Worm (Caenorhabditis elegans) whole organism, midembryonic: ENCODE measurements around the gene lsy-2.

Experiments used
- tab-1 ChIP-seq: fragments of 200-800 bp; sonication (Bioruptor generic); IDR thresholded peaks from 2 replicates; pipeline ENCODE4 v1.3.6; 2022; ENCODE audit warnings: missing genetic modification characterization, missing compliant biosample characterization
- ztf-29 ChIP-seq: fragments of 200-800 bp; sonication (Bioruptor generic); IDR thresholded peaks from 2 replicates; pipeline ENCODE4 v1.3.6; 2022; ENCODE audit warnings: missing genetic modification reagents, missing genetic modification characterization, missing compliant biosample characterization

DNA sequence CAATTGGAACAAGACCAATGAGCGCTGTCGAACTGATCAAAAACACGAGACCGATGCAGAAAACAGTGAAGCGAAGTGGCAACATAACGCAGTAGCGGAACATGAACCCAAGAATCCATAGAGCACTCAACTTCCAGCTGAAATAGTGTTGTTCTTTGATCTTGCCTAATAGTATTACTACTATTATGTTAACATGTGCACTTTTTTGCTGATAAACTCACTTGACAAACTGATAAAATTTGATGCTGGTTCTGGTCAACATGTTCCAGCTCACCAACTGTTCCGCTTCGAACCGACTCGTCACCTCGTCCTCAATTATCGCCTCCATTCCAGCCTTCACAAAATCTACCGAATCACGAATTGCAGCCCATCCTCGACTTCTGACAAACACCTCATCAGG is 21.2 kb upstream of the lsy-2 start:
- no peak for TF ChIP-seq ztf-29 (GFP tag; lab: Robert Waterston, UW)
- no peak for TF ChIP-seq tab-1 (GFP tag; lab: Robert Waterston, UW)
